Fruit fly (Drosophila melanogaster): ENCODE data around the gene Inx2.

DNA sequence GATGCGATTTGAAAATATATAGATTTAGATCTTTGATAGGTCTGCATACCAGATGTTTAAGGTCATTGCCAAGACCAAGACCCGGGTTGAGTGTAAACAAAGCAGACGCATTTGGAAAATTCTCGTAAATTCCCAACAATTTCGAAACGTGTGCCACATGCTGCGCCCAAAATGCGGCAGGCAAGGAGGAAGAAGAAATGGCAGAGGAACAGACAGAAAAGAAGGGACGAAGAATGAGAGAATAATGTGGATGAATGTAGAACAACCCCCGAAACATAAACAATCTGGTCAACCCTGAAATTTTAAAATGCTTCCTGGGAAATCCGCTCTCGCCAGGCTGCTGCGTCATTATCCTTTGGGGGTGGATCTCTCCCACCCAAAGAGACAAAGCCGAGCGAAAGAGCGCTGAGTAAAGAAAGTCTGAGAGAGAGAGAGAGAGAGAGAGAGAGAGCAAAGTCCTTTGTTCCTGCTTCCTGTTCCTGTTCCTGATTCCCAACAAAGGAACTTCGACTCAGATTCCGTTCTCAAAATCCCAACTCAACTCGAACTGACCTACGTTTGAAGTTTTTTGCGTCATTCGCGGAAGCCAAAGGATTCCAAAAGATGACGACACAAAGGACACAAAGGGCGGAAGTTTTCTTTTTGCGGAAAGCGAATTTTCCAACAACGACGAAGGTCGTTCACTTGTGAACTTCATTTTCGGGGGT lies 9.7 kb upstream of the Inx2 start:
- TF ChIP-seq Mio (GFP tag; optimal IDR thresholded peaks at IDR 0.05) (no peak), Rel (GFP tag; optimal IDR thresholded peaks at IDR 0.05) (no peak), Rel (tag; optimal IDR thresholded peaks at IDR 0.05) (no peak), pan (optimal IDR thresholded peaks at IDR 0.05) (no peak)

Data from whole organism, wandering third instar larva.